Fruit fly (Drosophila melanogaster) whole organism, embryonic: Measurements from ENCODE around the gene gro.

ENCODE experiments used
- Bgb ChIP-seq: fragments of 200-800 bp; sonication (Bioruptor generic); IDR thresholded peaks from 2 replicates; pipeline ENCODE4 v1.3.6; 2022; ENCODE audit warnings: missing biosample characterization, missing genetic modification characterization; ENCODE audit not compliant: partially characterized antibody
- CG11093 ChIP-seq: fragments of 200-800 bp; sonication (Bioruptor generic); IDR thresholded peaks from 3 replicates; pipeline ENCODE4 v1.3.6; 2022; ENCODE audit warnings: missing biosample characterization, missing genetic modification characterization
- CG11247 ChIP-seq: fragments of 200-800 bp; sonication (Bioruptor generic); IDR thresholded peaks from 2 replicates; pipeline ENCODE4 v1.3.6; 2022; ENCODE audit warnings: missing biosample characterization, missing genetic modification characterization
- CG12769 ChIP-seq: fragments of 200-800 bp; sonication (Bioruptor generic); optimal IDR thresholded peaks from 2 replicates; lab custom pipeline; 2019; ENCODE audit warnings: missing biosample characterization, mild to moderate bottlenecking, missing genetic modification characterization, moderate library complexity
- CG13775 ChIP-seq: fragments of 200-800 bp; sonication (Bioruptor generic); optimal IDR thresholded peaks from 3 replicates; lab custom pipeline; 2017; ENCODE audit warnings: missing biosample characterization, mild to moderate bottlenecking, missing genetic modification characterization
- CG17802 ChIP-seq: fragments of 200-800 bp; sonication (Bioruptor generic); optimal IDR thresholded peaks from 2 replicates; lab custom pipeline; 2018; ENCODE audit warnings: missing biosample characterization, mild to moderate bottlenecking, missing genetic modification characterization, moderate library complexity
- CG1792 ChIP-seq: fragments of 200-800 bp; sonication (Bioruptor generic); optimal IDR thresholded peaks from 2 replicates; lab custom pipeline; 2016; ENCODE audit warnings: missing biosample characterization, missing genetic modification characterization
- CG18619 ChIP-seq: fragments of 200-800 bp; sonication (Bioruptor generic); optimal IDR thresholded peaks from 3 replicates; lab custom pipeline; 2017; ENCODE audit warnings: missing biosample characterization, mild to moderate bottlenecking, missing genetic modification characterization
- CG2875 ChIP-seq: fragments of 200-800 bp; sonication (Bioruptor generic); optimal IDR thresholded peaks from 2 replicates; lab custom pipeline; 2017; ENCODE audit warnings: missing biosample characterization, mild to moderate bottlenecking, missing genetic modification characterization, missing genetic modification reagents
- CG31441 ChIP-seq: fragments of 200-800 bp; sonication (Bioruptor generic); IDR thresholded peaks from 2 replicates; pipeline ENCODE4 v1.3.6; 2022; ENCODE audit warnings: missing biosample characterization, missing genetic modification characterization
- CG32772 ChIP-seq: fragments of 200-800 bp; sonication (Bioruptor generic); IDR thresholded peaks from 2 replicates; pipeline ENCODE4 v1.3.6; 2022; ENCODE audit warnings: missing biosample characterization, missing genetic modification characterization
- CG3281 ChIP-seq: fragments of 200-800 bp; sonication (Bioruptor generic); optimal IDR thresholded peaks from 3 replicates; lab custom pipeline; 2017; ENCODE audit warnings: missing biosample characterization, mild to moderate bottlenecking, missing genetic modification characterization
- CG4282 ChIP-seq: fragments of 200-800 bp; sonication (Bioruptor generic); optimal IDR thresholded peaks from 2 replicates; lab custom pipeline; 2016; ENCODE audit warnings: missing biosample characterization, missing genetic modification characterization
- CG7271 ChIP-seq: fragments of 200-800 bp; sonication (Bioruptor generic); optimal IDR thresholded peaks from 2 replicates; lab custom pipeline; 2018; ENCODE audit warnings: missing biosample characterization, mild to moderate bottlenecking, missing genetic modification characterization, moderate library complexity
- CG7987 ChIP-seq: fragments of 200-800 bp; sonication (Bioruptor generic); optimal IDR thresholded peaks from 2 replicates; lab custom pipeline; 2018; ENCODE audit warnings: missing biosample characterization, mild to moderate bottlenecking, missing genetic modification characterization, moderate library complexity
- CG8359 ChIP-seq: fragments of 200-800 bp; sonication (Bioruptor generic); optimal IDR thresholded peaks from 2 replicates; lab custom pipeline; 2017; ENCODE audit warnings: missing biosample characterization, mild to moderate bottlenecking, missing genetic modification characterization, borderline replicate concordance
- CG9437 ChIP-seq: fragments of 200-800 bp; sonication (Bioruptor generic); optimal IDR thresholded peaks from 2 replicates; lab custom pipeline; 2018; ENCODE audit warnings: missing biosample characterization, mild to moderate bottlenecking, missing genetic modification characterization
- CG9609 ChIP-seq: fragments of 200-800 bp; sonication (Bioruptor generic); optimal IDR thresholded peaks from 3 replicates; lab custom pipeline; 2016; ENCODE audit warnings: missing biosample characterization, missing genetic modification characterization
- CTCF ChIP-seq: fragments of 200-800 bp; sonication (Bioruptor generic); optimal IDR thresholded peaks from 2 replicates; lab custom pipeline; 2017; ENCODE audit warnings: missing biosample characterization, mild to moderate bottlenecking, missing genetic modification characterization, moderate library complexity
- Chrac-16 ChIP-seq: fragments of 200-800 bp; sonication (Bioruptor generic); optimal IDR thresholded peaks from 3 replicates; lab custom pipeline; 2016; ENCODE audit warnings: missing biosample characterization, missing genetic modification characterization
- CkIIα-i1 ChIP-seq: fragments of 200-800 bp; sonication (Bioruptor generic); IDR thresholded peaks from 2 replicates; pipeline ENCODE4 v1.3.6; 2022; ENCODE audit warnings: missing biosample characterization, missing genetic modification characterization
- Dip3 ChIP-seq: fragments of 200-800 bp; sonication (Bioruptor generic); optimal IDR thresholded peaks from 3 replicates; lab custom pipeline; 2016; ENCODE audit warnings: missing biosample characterization, missing genetic modification characterization
- Dp ChIP-seq: fragments of 200-800 bp; sonication (Bioruptor generic); optimal IDR thresholded peaks from 2 replicates; lab custom pipeline; 2018; ENCODE audit warnings: missing biosample characterization, mild to moderate bottlenecking, missing genetic modification characterization, moderate library complexity
- HmgZ ChIP-seq: fragments of 200-800 bp; sonication (Bioruptor generic); optimal IDR thresholded peaks from 2 replicates; lab custom pipeline; 2018; ENCODE audit warnings: missing biosample characterization, mild to moderate bottlenecking, missing genetic modification characterization
- Nf-YB ChIP-seq: fragments of 200-800 bp; sonication (Bioruptor generic); optimal IDR thresholded peaks from 3 replicates; lab custom pipeline; 2019; ENCODE audit warnings: missing biosample characterization, mild to moderate bottlenecking, missing genetic modification characterization, moderate library complexity
- NfI ChIP-seq: fragments of 200-800 bp; sonication (Bioruptor generic); optimal IDR thresholded peaks from 3 replicates; lab custom pipeline; 2018; ENCODE audit warnings: missing biosample characterization, mild to moderate bottlenecking, missing genetic modification characterization, moderate library complexity
- Ptx1 ChIP-seq: fragments of 200-800 bp; sonication (Bioruptor generic); IDR thresholded peaks from 2 replicates; pipeline ENCODE4 v1.3.6; 2022; ENCODE audit warnings: missing biosample characterization, missing genetic modification characterization
- Side ChIP-seq: fragments of 200-800 bp; sonication (Bioruptor generic); optimal IDR thresholded peaks from 2 replicates; lab custom pipeline; 2016; ENCODE audit warnings: missing biosample characterization, missing genetic modification characterization
- Trl ChIP-seq, 3 experiments: fragments of >200 bp in 2 of 3; fragments of 200-800 bp in 1 of 3; sonication (Bioruptor generic) in 1 of 3; optimal IDR thresholded peaks; 2 replicates in 1 of 3; 3 replicates in 2 of 3; lab custom pipeline; 2016 to 2017; ENCODE audit warnings: missing biosample characterization in 1 of 3, missing genetic modification characterization in 1 of 3
- Usf ChIP-seq: fragments of 200-800 bp; sonication (Bioruptor generic); optimal IDR thresholded peaks from 2 replicates; lab custom pipeline; 2017; ENCODE audit warnings: missing genotype, missing biosample characterization, missing genetic modification characterization
- abd-A ChIP-seq: fragments of 200-800 bp; sonication (Bioruptor generic); optimal IDR thresholded peaks from 3 replicates; lab custom pipeline; 2019; ENCODE audit warnings: missing biosample characterization, mild to moderate bottlenecking, missing genetic modification characterization, moderate library complexity
- crol ChIP-seq: fragments of 200-800 bp; sonication (Bioruptor generic); IDR thresholded peaks from 2 replicates; pipeline ENCODE4 v1.3.6; 2022; ENCODE audit warnings: missing biosample characterization, missing genetic modification characterization
- dan ChIP-seq: fragments of 200-800 bp; sonication (Bioruptor generic); IDR thresholded peaks from 2 replicates; pipeline ENCODE4 v1.3.6; 2022; ENCODE audit warnings: missing biosample characterization, missing genetic modification characterization
- exex ChIP-seq: fragments of 200-800 bp; sonication (Bioruptor generic); optimal IDR thresholded peaks from 4 replicates; lab custom pipeline; 2018; ENCODE audit warnings: missing biosample characterization, mild to moderate bottlenecking, missing genetic modification characterization, moderate library complexity
- fru ChIP-seq: fragments of >200 bp; optimal IDR thresholded peaks from 2 replicates; lab custom pipeline; 2017
- fu2 ChIP-seq: fragments of 200-800 bp; sonication (Bioruptor generic); optimal IDR thresholded peaks from 2 replicates; lab custom pipeline; 2016; ENCODE audit warnings: missing biosample characterization, missing genetic modification characterization
- gcm ChIP-seq: fragments of 200-800 bp; sonication (Bioruptor generic); optimal IDR thresholded peaks from 2 replicates; lab custom pipeline; 2019; ENCODE audit warnings: missing biosample characterization, mild to moderate bottlenecking, missing genetic modification characterization, moderate library complexity
- gfzf ChIP-seq: fragments of 200-800 bp; sonication (Bioruptor generic); optimal IDR thresholded peaks from 2 replicates; lab custom pipeline; 2016; ENCODE audit warnings: missing biosample characterization, mild to moderate bottlenecking, missing genetic modification characterization, moderate library complexity
- gsb-n ChIP-seq: fragments of 200-800 bp; sonication (Bioruptor generic); optimal IDR thresholded peaks from 3 replicates; lab custom pipeline; 2018; ENCODE audit warnings: missing biosample characterization, mild to moderate bottlenecking, missing genetic modification characterization
- jumu ChIP-seq: fragments of 200-800 bp; sonication (Bioruptor generic); optimal IDR thresholded peaks from 3 replicates; lab custom pipeline; 2016; ENCODE audit warnings: missing biosample characterization, missing genetic modification characterization
- klu ChIP-seq: fragments of 200-800 bp; sonication (Bioruptor generic); IDR thresholded peaks from 2 replicates; pipeline ENCODE4 v1.3.6; 2022; ENCODE audit warnings: missing biosample characterization, missing genetic modification characterization
- lola ChIP-seq, 3 experiments: fragments of >200 bp in 2 of 3; fragments of 200-800 bp in 1 of 3; sonication (Bioruptor generic) in 1 of 3; optimal IDR thresholded peaks; 2 replicates each; lab custom pipeline; 2017 to 2019; ENCODE audit warnings: missing biosample characterization in 3 of 3, missing genetic modification characterization in 3 of 3, mild to moderate bottlenecking in 1 of 3, moderate library complexity in 1 of 3
- nerfin-1 ChIP-seq: fragments of 200-800 bp; sonication (Bioruptor generic); optimal IDR thresholded peaks from 3 replicates; lab custom pipeline; 2019; ENCODE audit warnings: missing biosample characterization, mild to moderate bottlenecking, missing genetic modification characterization, moderate library complexity
- nom ChIP-seq: fragments of 200-800 bp; sonication (Bioruptor generic); optimal IDR thresholded peaks from 2 replicates; lab custom pipeline; 2017; ENCODE audit warnings: missing biosample characterization, missing genetic modification characterization, mild to moderate bottlenecking, moderate library complexity, missing genetic modification reagents
- otp ChIP-seq: fragments of 200-800 bp; sonication (Bioruptor generic); IDR thresholded peaks from 3 replicates; pipeline ENCODE4, ENCODE4 v1.3.6; 2022; ENCODE audit warnings: missing biosample characterization, missing genetic modification characterization
- phol ChIP-seq: fragments of 200-800 bp; sonication (Bioruptor generic); optimal IDR thresholded peaks from 3 replicates; lab custom pipeline; 2018; ENCODE audit warnings: missing biosample characterization, mild to moderate bottlenecking, missing genetic modification characterization, moderate library complexity
- slbo ChIP-seq: fragments of 200-800 bp; sonication (Bioruptor generic); IDR thresholded peaks from 2 replicates; pipeline ENCODE4 v1.3.6; 2022; ENCODE audit warnings: missing biosample characterization, missing genetic modification characterization
- tap ChIP-seq: fragments of 200-800 bp; optimal IDR thresholded peaks from 3 replicates; lab custom pipeline; 2019; ENCODE audit warnings: missing biosample characterization, mild to moderate bottlenecking, missing genetic modification characterization, moderate library complexity
- twi ChIP-seq: fragments of 200-800 bp; optimal IDR thresholded peaks from 2 replicates; lab custom pipeline; 2019; ENCODE audit warnings: missing biosample characterization, mild to moderate bottlenecking, missing genetic modification characterization, moderate library complexity
- unpg ChIP-seq: fragments of 200-800 bp; sonication (Bioruptor generic); optimal IDR thresholded peaks from 3 replicates; lab custom pipeline; 2018; ENCODE audit warnings: missing biosample characterization, mild to moderate bottlenecking, missing genetic modification characterization, moderate library complexity

The gro gene

DNA sequence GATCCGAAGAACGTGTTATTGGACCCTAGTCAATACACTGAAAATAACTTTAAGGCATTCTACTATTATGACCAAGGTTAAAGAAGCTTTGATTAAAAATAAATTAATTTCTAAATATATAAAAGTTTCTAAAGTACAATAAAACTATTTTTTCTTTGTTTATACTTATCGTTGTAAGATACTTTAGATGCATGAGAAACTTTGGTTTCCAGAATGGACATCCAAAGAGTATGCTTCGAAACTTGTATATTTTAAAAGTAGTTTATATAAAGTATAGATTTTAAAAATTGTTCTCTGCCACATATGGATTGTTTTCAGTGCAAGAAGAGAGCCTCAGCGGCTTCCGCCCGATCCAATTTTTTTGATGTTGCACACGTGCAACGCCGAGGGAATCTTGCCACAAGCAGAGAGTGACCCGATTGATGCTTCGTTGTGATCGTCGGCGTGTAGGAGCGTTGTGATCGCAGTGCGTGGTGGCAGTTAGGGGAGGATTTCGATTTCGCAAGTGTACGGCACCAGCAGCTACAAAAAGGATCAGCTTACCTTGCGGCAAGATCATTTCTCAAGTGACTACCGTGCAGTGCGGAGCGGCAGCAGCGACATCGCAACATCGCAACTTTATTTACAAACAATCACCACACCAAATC lies 44.3 kb upstream of the gro start (continued):
- TF ChIP-seq klu (no peak; the same call in 1 of the 2 replicates), CTCF (GFP tag; lab: Kevin White, UChicago) (peak; percentile 28), Chrac-16 (GFP tag; lab: Kevin White, UChicago) (peak; percentile 80), jumu (GFP tag; lab: Kevin White, UChicago) (no peak), CkIIα-i1 (GFP tag; lab: Robert Waterston, UW) (no peak), abd-A (tag; lab: Kevin White, UChicago) (no peak), CG32772 (GFP tag; lab: Robert Waterston, UW) (peak; percentile 61), CG7987 (GFP tag; lab: Kevin White, UChicago) (no peak), crol (no peak), phol (tag; lab: Kevin White, UChicago) (peak; percentile 95), twi (tag; lab: Kevin White, UChicago) (peak; percentile 86), nerfin-1 (peak; percentile 81), CG1792 (no peak), otp (GFP tag; lab: Robert Waterston, UW) (peak; percentile 33; the same call in 1 of the 3 replicates), CG11093 (peak; percentile 54; the same call in 1 of the 3 replicates), fu2 (GFP tag; lab: Kevin White, UChicago) (no peak), nom (peak; percentile 92), CG18619 (GFP tag; lab: Kevin White, UChicago) (peak; percentile 72), Trl (optimal IDR thresholded peaks at IDR 0.05; lab: Kevin White, UChicago) (no peak), Trl (GFP tag; optimal IDR thresholded peaks at IDR 0.05; lab: Kevin White, UChicago) (no peak), CG12769 (no peak), slbo (GFP tag; lab: Robert Waterston, UW) (no peak), gcm (peak; percentile 84), unpg (GFP tag; lab: Kevin White, UChicago) (peak; percentile 77), Dip3 (GFP tag; lab: Kevin White, UChicago) (no peak), fru (no peak), CG7271 (tag; lab: Kevin White, UChicago) (peak; percentile 83), Ptx1 (peak; percentile 42; the same call in 1 of the 2 replicates), Nf-YB (GFP tag; lab: Kevin White, UChicago) (peak; percentile 76), dan (GFP tag; lab: Robert Waterston, UW) (no peak; the same call in none of the 2 replicates), gsb-n (tag; lab: Kevin White, UChicago) (peak; percentile 89), exex (no peak), Side (GFP tag; lab: Kevin White, UChicago) (no peak), Bgb (GFP tag; lab: Robert Waterston, UW) (no peak), CG3281 (GFP tag; lab: Kevin White, UChicago) (no peak), HmgZ (tag; lab: Kevin White, UChicago) (no peak), CG9609 (GFP tag; lab: Kevin White, UChicago) (no peak), CG4282 (GFP tag; lab: Kevin White, UChicago) (no peak), CG2875 (GFP tag; lab: Kevin White, UChicago) (peak; percentile 79), Usf (GFP tag; lab: Kevin White, UChicago) (peak; percentile 91), CG9437 (GFP tag; lab: Kevin White, UChicago) (peak; percentile 71), Dp (GFP tag; lab: Kevin White, UChicago) (no peak), gfzf (GFP tag; lab: Kevin White, UChicago) (no peak), CG31441 (GFP tag; lab: Robert Waterston, UW) (peak; percentile 88), CG13775 (GFP tag; lab: Kevin White, UChicago) (peak; percentile 92), CG8359 (peak; percentile 82), CG11247 (GFP tag; lab: Robert Waterston, UW) (no peak), lola (GFP tag; optimal IDR thresholded peaks at IDR 0.05; lab: Kevin White, UChicago) (peak in 1 of 3 experiments; percentile 99), NfI (GFP tag; lab: Kevin White, UChicago) (peak; percentile 54), CG17802 (peak; percentile 31), tap (tag; lab: Kevin White, UChicago) (peak; percentile 65)
